Worm (Caenorhabditis elegans): ENCODE measurements around the gene C46F4.3.

- TF ChIP-seq scrt-1 (GFP tag; IDR thresholded peaks at IDR 0.05) (no peak), flt-1 (GFP tag; IDR thresholded peaks at IDR 0.05) (no peak), ama-1 (optimal IDR thresholded peaks at IDR 0.05) (no peak), tbx-37 (GFP tag; conservative IDR thresholded peaks at IDR 0.05) (no peak)
Measured at ce11 chrX:5897038-5897437, 38.5 kb upstream of the C46F4.3 start, which contains the start of gene tbc-16.
